Worm (Caenorhabditis elegans): ENCODE data around the gene F55G7.1.

- no peak for TF ChIP-seq ceh-82 (tag; optimal IDR thresholded peaks at IDR 0.05)
- TF ChIP-seq fkh-10 (GFP tag; optimal IDR thresholded peaks at IDR 0.05) = no peak
- no peak for TF ChIP-seq dpl-1 (GFP tag; optimal IDR thresholded peaks at IDR 0.05)
- no peak for TF ChIP-seq mdl-1 (tag; optimal IDR thresholded peaks at IDR 0.05)
- TF ChIP-seq tag-97 (GFP tag; IDR thresholded peaks at IDR 0.05) = no peak
- TF ChIP-seq aly-2 (tag; optimal IDR thresholded peaks at IDR 0.05) = no peak
- no peak for TF ChIP-seq ztf-7 (tag; optimal IDR thresholded peaks at IDR 0.05)
- no peak for TF ChIP-seq pha-4 (GFP tag; IDR thresholded peaks at IDR 0.05)
- TF ChIP-seq pha-4 (tag; optimal IDR thresholded peaks at IDR 0.05) = no peak
- no peak for TF ChIP-seq lsy-2 (tag; optimal IDR thresholded peaks at IDR 0.05)
Observed at ce11 chrX:11948184-11948894, 24.1 kb downstream of the F55G7.1 start, which contains the start of gene lsd-1.
